Worm (Caenorhabditis elegans) whole organism, L4 larva: ENCODE measurements around the gene F20B6.9.
"Not testable (repeated sequence)": the region's sequence is repeated elsewhere in the genome, so short reads cannot be mapped to it uniquely, and the experiment has no call there.

Experiments used
- D1046.2 ChIP-seq: fragments of 200-800 bp; sonication (Bioruptor generic); IDR thresholded peaks from 2 replicates; pipeline ENCODE4 v1.3.6; 2022; ENCODE audit warnings: missing genetic modification characterization, missing compliant biosample characterization
- F26F4.8 ChIP-seq: fragments of 200-800 bp; sonication (Bioruptor generic); conservative IDR thresholded peaks from 2 replicates; pipeline ENCODE4 v1.3.6; 2022; ENCODE audit warnings: missing genetic modification characterization, missing compliant biosample characterization
- F49E8.2 ChIP-seq: sonication (generic microtip); optimal IDR thresholded peaks from 2 replicates; lab custom pipeline; 2016; ENCODE audit warnings: missing compliant biosample characterization, mild to moderate bottlenecking, missing genetic modification characterization, borderline replicate concordance
- T26A8.4 ChIP-seq: fragments of 200-800 bp; sonication (Bioruptor generic); IDR thresholded peaks from 2 replicates; pipeline ENCODE4 v1.3.6; 2022; ENCODE audit warnings: missing genetic modification characterization, missing compliant biosample characterization
- Y105C5A.15 ChIP-seq: fragments of 200-800 bp; sonication (Bioruptor generic); IDR thresholded peaks from 2 replicates; pipeline ENCODE4 v1.3.6; 2022; ENCODE audit warnings: missing genetic modification characterization, missing compliant biosample characterization
- aha-1 ChIP-seq: fragments of 150-350 bp; peaks from one replicate; lab custom pipeline; 2014; ENCODE audit warnings: missing biosample characterization, missing genetic modification characterization
- aly-2 ChIP-seq: sonication (generic microtip); optimal IDR thresholded peaks from 2 replicates; lab custom pipeline; 2018; ENCODE audit warnings: missing biosample characterization, missing genetic modification characterization
- ama-1 ChIP-seq: fragments of 150-350 bp; optimal IDR thresholded peaks from 2 replicates; lab custom pipeline; 2014; ENCODE audit warnings: inconsistent platforms, mixed read lengths
- ceh-20 ChIP-seq: fragments of 200-800 bp; sonication (Bioruptor generic); IDR thresholded peaks from 2 replicates; pipeline ENCODE4 v1.3.6; 2022; ENCODE audit warnings: missing genetic modification reagents, missing genetic modification characterization, missing compliant biosample characterization
- ceh-82 ChIP-seq: sonication (generic microtip); optimal IDR thresholded peaks from 2 replicates; lab custom pipeline; 2017; ENCODE audit warnings: missing biosample characterization, missing genetic modification characterization
- daf-16 ChIP-seq, 3 experiments: sonication (generic microtip); optimal IDR thresholded peaks; 2 replicates each; lab custom pipeline; 2016 to 2017; ENCODE audit warnings: missing genetic modification characterization in 3 of 3, missing genetic modification reagents in 3 of 3, mild to moderate bottlenecking in 2 of 3, missing compliant biosample characterization in 2 of 3, missing biosample characterization in 1 of 3, moderate library complexity in 1 of 3
- daf-19 ChIP-seq: fragments of 200-800 bp; sonication (Bioruptor generic); conservative IDR thresholded peaks from 2 replicates; pipeline ENCODE4 v1.3.6; 2022; ENCODE audit warnings: missing genetic modification characterization, missing compliant biosample characterization
- daf-8 ChIP-seq: fragments of 200-800 bp; sonication (Bioruptor generic); IDR thresholded peaks from 2 replicates; pipeline ENCODE4 v1.3.6; 2022; ENCODE audit warnings: missing genetic modification characterization, missing compliant biosample characterization
- dmd-9 ChIP-seq: fragments of 200-800 bp; sonication (Bioruptor generic); IDR thresholded peaks from 2 replicates; pipeline ENCODE4 v1.3.6; 2022; ENCODE audit warnings: missing genetic modification reagents, missing genetic modification characterization, missing compliant biosample characterization
- dpl-1 ChIP-seq: fragments of 150-350 bp; optimal IDR thresholded peaks from 2 replicates; lab custom pipeline; 2014; ENCODE audit warnings: missing biosample characterization, missing genetic modification reagents, missing genetic modification characterization
- dve-1 ChIP-seq: sonication (generic microtip); optimal IDR thresholded peaks from 2 replicates; lab custom pipeline; 2017; ENCODE audit warnings: antibody characterized with exemption, mild to moderate bottlenecking, missing genetic modification characterization, missing compliant biosample characterization; ENCODE audit not compliant: insufficient read depth
- fos-1 ChIP-seq: fragments of 150-350 bp; optimal IDR thresholded peaks from 2 replicates; lab custom pipeline; 2014; ENCODE audit warnings: missing biosample characterization, missing genetic modification characterization
- hif-1 ChIP-seq, 2 experiments: sonication (generic microtip); optimal IDR thresholded peaks; 2 replicates each; lab custom pipeline; 2016 to 2017; ENCODE audit warnings: missing compliant biosample characterization in 2 of 2, missing genetic modification characterization in 2 of 2, missing genetic modification reagents in 2 of 2, missing genotype in 2 of 2, mild to moderate bottlenecking in 1 of 2
- hlh-11 ChIP-seq: fragments of 200-800 bp; sonication (Bioruptor generic); optimal IDR thresholded peaks from 2 replicates; lab custom pipeline; 2018; ENCODE audit warnings: mild to moderate bottlenecking, missing genetic modification characterization, missing compliant biosample characterization
- hmg-1.1 ChIP-seq: fragments of 200-800 bp; sonication (Bioruptor generic); IDR thresholded peaks from 2 replicates; pipeline ENCODE4 v1.3.6; 2022; ENCODE audit warnings: missing genetic modification reagents, missing genetic modification characterization, missing compliant biosample characterization
- lin-15B ChIP-seq: fragments of 150-350 bp; sonication (generic microtip); optimal IDR thresholded peaks from 3 replicates; lab custom pipeline; 2014; ENCODE audit warnings: missing biosample characterization, missing genetic modification characterization
- lir-3 ChIP-seq: sonication (generic microtip); optimal IDR thresholded peaks from 2 replicates; lab custom pipeline; 2016; ENCODE audit warnings: mild to moderate bottlenecking, missing genetic modification characterization, missing compliant biosample characterization
- mdl-1 ChIP-seq, 2 experiments: fragments of 150-350 bp in 1 of 2; sonication (generic microtip) in 1 of 2; optimal IDR thresholded peaks; 2 replicates each; lab custom pipeline; 2014 to 2017; ENCODE audit warnings: missing biosample characterization in 2 of 2, missing genetic modification characterization in 2 of 2
- mdt-29 ChIP-seq: fragments of 200-800 bp; sonication (Bioruptor generic); IDR thresholded peaks from 2 replicates; pipeline ENCODE4 v1.3.6; 2022; ENCODE audit warnings: missing genetic modification reagents, missing genetic modification characterization, missing compliant biosample characterization
- mep-1 ChIP-seq: fragments of 150-350 bp; sonication (generic microtip); optimal IDR thresholded peaks from 3 replicates; lab custom pipeline; 2014; ENCODE audit warnings: missing biosample characterization, missing genetic modification characterization
- mes-2 ChIP-seq: sonication (generic microtip); optimal IDR thresholded peaks from 2 replicates; lab custom pipeline; 2016; ENCODE audit warnings: missing genotype, mild to moderate bottlenecking, missing genetic modification characterization, missing compliant biosample characterization; ENCODE audit not compliant: poor library complexity, severe bottlenecking
- mxl-2 ChIP-seq: fragments of 200-800 bp; sonication (Bioruptor generic); conservative IDR thresholded peaks from 2 replicates; pipeline ENCODE4 v1.3.6; 2022; ENCODE audit warnings: missing genetic modification reagents, missing genetic modification characterization, missing compliant biosample characterization
- nhr-111 ChIP-seq: fragments of 200-800 bp; sonication (Bioruptor generic); optimal IDR thresholded peaks from 2 replicates; lab custom pipeline; 2018; ENCODE audit warnings: mild to moderate bottlenecking, missing genetic modification characterization, missing compliant biosample characterization
- nhr-237 ChIP-seq: sonication (generic microtip); optimal IDR thresholded peaks from 2 replicates; lab custom pipeline; 2017; ENCODE audit warnings: missing biosample characterization, missing genetic modification characterization
- nhr-28 ChIP-seq: fragments of 150-350 bp; optimal IDR thresholded peaks from 2 replicates; lab custom pipeline; 2014; ENCODE audit warnings: missing biosample characterization, missing genetic modification characterization
- nhr-41 ChIP-seq: fragments of 200-800 bp; sonication (Bioruptor generic); IDR thresholded peaks from 2 replicates; pipeline ENCODE4 v1.3.6; 2022; ENCODE audit warnings: missing genetic modification reagents, missing genetic modification characterization, missing compliant biosample characterization
- nhr-6 ChIP-seq: fragments of 150-350 bp; optimal IDR thresholded peaks from 2 replicates; lab custom pipeline; 2014; ENCODE audit warnings: missing biosample characterization, missing genetic modification characterization
- pha-4 ChIP-seq, 2 experiments: fragments of 150-350 bp in 1 of 2; fragments of 200-800 bp in 1 of 2; sonication (Bioruptor generic) in 1 of 2; IDR thresholded peaks in 1 of 2; optimal IDR thresholded peaks in 1 of 2; 2 replicates each; pipeline versions ENCODE4 v1.3.6 to Lab custom; 2014 to 2022; ENCODE audit warnings: missing genetic modification characterization in 2 of 2, missing genetic modification reagents in 2 of 2, missing biosample characterization in 1 of 2, missing compliant biosample characterization in 1 of 2
- php-3 ChIP-seq: fragments of 200-800 bp; sonication (Bioruptor generic); IDR thresholded peaks from 2 replicates; pipeline ENCODE4 v1.3.6; 2022; ENCODE audit warnings: missing genetic modification reagents, missing genetic modification characterization, missing compliant biosample characterization
- rbr-2 ChIP-seq: sonication (generic microtip); optimal IDR thresholded peaks from 2 replicates; lab custom pipeline; 2016; ENCODE audit warnings: missing genotype, missing genetic modification characterization, missing compliant biosample characterization
- set-16 ChIP-seq: fragments of 200-800 bp; sonication (Bioruptor generic); IDR thresholded peaks from 2 replicates; pipeline ENCODE4 v1.3.6; 2022; ENCODE audit warnings: missing genetic modification reagents, missing genetic modification characterization, missing compliant biosample characterization
- snpc-4 ChIP-seq: fragments of 150-350 bp; optimal IDR thresholded peaks from 2 replicates; lab custom pipeline; 2014; ENCODE audit warnings: missing biosample characterization, missing genetic modification characterization
- tag-97 ChIP-seq: fragments of 200-800 bp; sonication (Bioruptor generic); IDR thresholded peaks from 2 replicates; pipeline ENCODE4 v1.3.6; 2022; ENCODE audit warnings: missing genetic modification characterization, missing compliant biosample characterization
- unc-130 ChIP-seq: sonication (generic microtip); optimal IDR thresholded peaks from 2 replicates; lab custom pipeline; 2016; ENCODE audit warnings: missing genetic modification reagents, missing genetic modification characterization, missing compliant biosample characterization
- unc-62 ChIP-seq, 3 experiments: fragments of 150-350 bp in 1 of 3; sonication (generic microtip); optimal IDR thresholded peaks in 2 of 3; peaks in 1 of 3; 1 replicate in 1 of 3; 2 replicates in 2 of 3; lab custom pipeline; 2014 to 2017; ENCODE audit warnings: missing biosample characterization in 3 of 3, missing genetic modification characterization in 3 of 3, missing genetic modification reagents in 3 of 3, missing genotype in 1 of 3
- zag-1 ChIP-seq: fragments of 150-350 bp; optimal IDR thresholded peaks from 2 replicates; lab custom pipeline; 2014; ENCODE audit warnings: missing biosample characterization, missing genetic modification characterization
- zfp-2 ChIP-seq: sonication (generic microtip); optimal IDR thresholded peaks from 2 replicates; lab custom pipeline; 2016; ENCODE audit warnings: mild to moderate bottlenecking, missing genetic modification characterization, missing compliant biosample characterization
- zip-11 ChIP-seq: fragments of 200-800 bp; sonication (Bioruptor generic); IDR thresholded peaks from 2 replicates; pipeline ENCODE4 v1.3.6; 2022; ENCODE audit warnings: missing genetic modification characterization, missing compliant biosample characterization

The F20B6.9 gene

ce11 chrX:4207385-4207784 is at the start of gene F20B6.9:
Gene F20B6.9, minus strand, starts transcription at chrX:4207485.
- TF ChIP-seq hif-1 (tag; optimal IDR thresholded peaks at IDR 0.05; lab: Kevin White, UChicago); T26A8.4 (GFP tag; lab: Robert Waterston, UW); dpl-1: not testable (repeated sequence)

ce11 chrX:4256761-4257160 is 49.5 kb upstream of the F20B6.9 start, which contains the start of gene srv-6:
Gene srv-6, plus strand, starts transcription at chrX:4257061.
- TF ChIP-seq pha-4 (GFP tag; IDR thresholded peaks at IDR 0.05; lab: Robert Waterston, UW) (no peak), pha-4 (tag; optimal IDR thresholded peaks at IDR 0.05; lab: Kevin White, UChicago) (no peak), dpl-1 (no peak)

ce11 chrX:4255366-4255765 is 48.1 kb upstream of the F20B6.9 start:
- TF ChIP-seq D1046.2 (GFP tag; lab: Robert Waterston, UW): 0 out of 2 replicates have a peak, but pooled peaks have one; percentile 27
- TF ChIP-seq snpc-4 (tag; lab: Kevin White, UChicago): no peak
- TF ChIP-seq unc-62 (GFP tag; optimal IDR thresholded peaks at IDR 0.05 in 1 of 2; lab: Kevin White, UChicago): peak in 1 of 2 experiments; percentile 64
- no peak for TF ChIP-seq unc-62 (tag; optimal IDR thresholded peaks at IDR 0.05; lab: Kevin White, UChicago)
- peak; percentile 81 for TF ChIP-seq set-16 (GFP tag; lab: Robert Waterston, UW)

ce11 chrX:4254782-4255181 is 47.5 kb upstream of the F20B6.9 start, which contains the start of gene taf-11.1:
Gene taf-11.1, plus strand, starts transcription at chrX:4255170.
- TF ChIP-seq dmd-9 (GFP tag; lab: Robert Waterston, UW) (no peak), nhr-111 (GFP tag; lab: Kevin White, UChicago) (no peak), F26F4.8 (GFP tag; lab: Robert Waterston, UW) (no peak), T26A8.4 (GFP tag; lab: Robert Waterston, UW) (no peak), tag-97 (GFP tag; lab: Robert Waterston, UW) (no peak), daf-8 (GFP tag; lab: Robert Waterston, UW) (no peak), zfp-2 (no peak), ceh-82 (tag; lab: Kevin White, UChicago) (no peak), nhr-237 (no peak), dpl-1 (peak; percentile 2), mes-2 (tag; lab: Kevin White, UChicago) (peak; percentile 79), F49E8.2 (tag; lab: Kevin White, UChicago) (no peak), nhr-28 (tag; lab: Kevin White, UChicago) (peak; percentile 64), mdt-29 (GFP tag; lab: Robert Waterston, UW) (no peak), nhr-41 (GFP tag; lab: Robert Waterston, UW) (no peak), rbr-2 (tag; lab: Kevin White, UChicago) (no peak), ceh-20 (GFP tag; lab: Robert Waterston, UW) (no peak), unc-130 (GFP tag; lab: Kevin White, UChicago) (no peak), aha-1 (no peak), ama-1 (lab: Kevin White, UChicago) (no peak), Y105C5A.15 (GFP tag; lab: Robert Waterston, UW) (no peak), fos-1 (tag; lab: Kevin White, UChicago) (no peak), dve-1 (peak; percentile 16), zip-11 (GFP tag; lab: Robert Waterston, UW) (no peak), mxl-2 (GFP tag; lab: Robert Waterston, UW) (no peak), nhr-6 (no peak), lir-3 (tag; lab: Kevin White, UChicago) (no peak), aly-2 (no peak), hmg-1.1 (peak; percentile 47; the same call in 1 of the 2 replicates), mep-1 (tag; lab: Kevin White, UChicago) (peak; percentile 57), daf-19 (GFP tag; lab: Robert Waterston, UW) (no peak), php-3 (GFP tag; lab: Robert Waterston, UW) (no peak), zag-1 (tag; lab: Kevin White, UChicago) (no peak), daf-16 (GFP tag; optimal IDR thresholded peaks at IDR 0.05; lab: Kevin White, UChicago) (no peak), daf-16 (tag; optimal IDR thresholded peaks at IDR 0.05; lab: Kevin White, UChicago) (peak; percentile 48), mdl-1 (tag; optimal IDR thresholded peaks at IDR 0.05; lab: Kevin White, UChicago) (no peak), hif-1 (tag; optimal IDR thresholded peaks at IDR 0.05; lab: Kevin White, UChicago) (peak in 1 of 2 experiments; percentile 22), hlh-11 (no peak), snpc-4 (tag; lab: Kevin White, UChicago) (no peak), lin-15B (no peak)
